Fruit fly (Drosophila melanogaster) whole organism, embryonic: ENCODE results near the gene CG31800.

ENCODE experiments used
- Ada2b ChIP-seq: fragments of 200-800 bp; sonication (Bioruptor generic); IDR thresholded peaks from 2 replicates; pipeline ENCODE4 v1.3.6; 2022; ENCODE audit warnings: missing biosample characterization, missing genetic modification characterization
- B-H1 ChIP-seq: fragments of 200-800 bp; sonication (Bioruptor generic); IDR thresholded peaks from 3 replicates; pipeline ENCODE4 v1.3.6; 2022; ENCODE audit warnings: missing biosample characterization, missing genetic modification characterization
- Bteb2 ChIP-seq: fragments of 200-800 bp; sonication (Bioruptor generic); optimal IDR thresholded peaks from 2 replicates; lab custom pipeline; 2016; ENCODE audit warnings: missing biosample characterization, missing genetic modification characterization
- C15 ChIP-seq: fragments of 200-800 bp; sonication (Bioruptor generic); IDR thresholded peaks from 3 replicates; pipeline ENCODE4 v1.3.6; 2022; ENCODE audit warnings: missing biosample characterization, missing genetic modification characterization
- CG12236 ChIP-seq: fragments of 200-800 bp; sonication (Bioruptor generic); optimal IDR thresholded peaks from 2 replicates; lab custom pipeline; 2016; ENCODE audit warnings: missing biosample characterization, missing genetic modification characterization
- CG12659 ChIP-seq: fragments of 200-800 bp; sonication (Bioruptor generic); optimal IDR thresholded peaks from 3 replicates; lab custom pipeline; 2017; ENCODE audit warnings: mild to moderate bottlenecking, missing biosample characterization, missing genetic modification reagents, missing genetic modification characterization
- CG13296 ChIP-seq: fragments of 200-800 bp; sonication (Bioruptor generic); optimal IDR thresholded peaks from 3 replicates; lab custom pipeline; 2018; ENCODE audit warnings: missing biosample characterization, mild to moderate bottlenecking, missing genetic modification characterization
- CG14710 ChIP-seq: fragments of 200-800 bp; sonication (Bioruptor generic); optimal IDR thresholded peaks from 3 replicates; lab custom pipeline; 2019; ENCODE audit warnings: missing biosample characterization, mild to moderate bottlenecking, missing genetic modification characterization, moderate library complexity
- CG1529 ChIP-seq: fragments of 200-800 bp; sonication (Bioruptor generic); optimal IDR thresholded peaks from 3 replicates; lab custom pipeline; 2018; ENCODE audit warnings: missing biosample characterization, missing genetic modification characterization
- CG17361 ChIP-seq: fragments of 200-800 bp; sonication (Bioruptor generic); IDR thresholded peaks from 3 replicates; pipeline ENCODE4 v1.3.6; 2022; ENCODE audit warnings: missing biosample characterization, missing genetic modification characterization
- CG31365 ChIP-seq: fragments of 200-800 bp; sonication (Bioruptor generic); optimal IDR thresholded peaks from 2 replicates; lab custom pipeline; 2018; ENCODE audit warnings: missing biosample characterization, mild to moderate bottlenecking, missing genetic modification characterization
- CG32772 ChIP-seq: fragments of 200-800 bp; sonication (Bioruptor generic); IDR thresholded peaks from 2 replicates; pipeline ENCODE4 v1.3.6; 2022; ENCODE audit warnings: missing biosample characterization, missing genetic modification characterization
- CG34376 ChIP-seq: fragments of 200-800 bp; sonication (Bioruptor generic); optimal IDR thresholded peaks from 2 replicates; lab custom pipeline; 2018; ENCODE audit warnings: missing biosample characterization, mild to moderate bottlenecking, missing genetic modification characterization
- CG4707 ChIP-seq: fragments of 200-800 bp; sonication (Bioruptor generic); optimal IDR thresholded peaks from 2 replicates; lab custom pipeline; 2018; ENCODE audit warnings: missing biosample characterization, mild to moderate bottlenecking, missing genetic modification characterization, moderate library complexity
- CG6272 ChIP-seq: fragments of 200-800 bp; sonication (Bioruptor generic); IDR thresholded peaks from 2 replicates; pipeline ENCODE4 v1.3.6; 2022; ENCODE audit warnings: missing biosample characterization, missing genetic modification characterization
- CG6654 ChIP-seq: fragments of 200-800 bp; sonication (Bioruptor generic); optimal IDR thresholded peaks from 2 replicates; lab custom pipeline; 2017; ENCODE audit warnings: missing biosample characterization, mild to moderate bottlenecking, missing genetic modification characterization
- CG7357 ChIP-seq: fragments of 200-800 bp; sonication (Bioruptor generic); IDR thresholded peaks from 3 replicates; pipeline ENCODE4 v1.3.6; 2022; ENCODE audit warnings: missing biosample characterization, missing genetic modification characterization
- CG7928 ChIP-seq: fragments of 200-800 bp; sonication (Bioruptor generic); optimal IDR thresholded peaks from 2 replicates; lab custom pipeline; 2017; ENCODE audit warnings: missing biosample characterization, mild to moderate bottlenecking, missing genetic modification characterization
- CG8281 ChIP-seq: fragments of 200-800 bp; sonication (Bioruptor generic); optimal IDR thresholded peaks from 2 replicates; lab custom pipeline; 2018; ENCODE audit warnings: missing biosample characterization, mild to moderate bottlenecking, missing genetic modification characterization, moderate library complexity
- CG8478 ChIP-seq: fragments of >200 bp; optimal IDR thresholded peaks from 2 replicates; lab custom pipeline; 2018
- CG9932 ChIP-seq: fragments of 200-800 bp; sonication (Bioruptor generic); IDR thresholded peaks from 2 replicates; pipeline ENCODE4 v1.3.6; 2022; ENCODE audit warnings: missing biosample characterization, missing genetic modification characterization
- Dad ChIP-seq: fragments of 200-800 bp; sonication (Bioruptor generic); optimal IDR thresholded peaks from 3 replicates; lab custom pipeline; 2016; ENCODE audit warnings: missing biosample characterization, missing genetic modification characterization
- Dfd ChIP-seq, 2 experiments: fragments of >200 bp; optimal IDR thresholded peaks; 2 replicates each; lab custom pipeline; 2017; ENCODE audit warnings: missing biosample characterization in 2 of 2, missing genetic modification characterization in 2 of 2
- Elba2 ChIP-seq: fragments of 200-800 bp; sonication (Bioruptor generic); optimal IDR thresholded peaks from 3 replicates; lab custom pipeline; 2016; ENCODE audit warnings: missing biosample characterization, missing genetic modification characterization
- Ets65A ChIP-seq: fragments of 200-800 bp; sonication (Bioruptor generic); peaks from one replicate; lab custom pipeline; 2016; ENCODE audit warnings: missing biosample characterization, missing genetic modification characterization
- H15 ChIP-seq: fragments of 200-800 bp; sonication (Bioruptor generic); IDR thresholded peaks from 3 replicates; pipeline ENCODE4 v1.3.6; 2022; ENCODE audit warnings: missing biosample characterization, missing genetic modification characterization
- Hr51 ChIP-seq, 2 experiments: fragments of 200-800 bp; sonication (Bioruptor generic); optimal IDR thresholded peaks; 2 replicates in 1 of 2; 3 replicates in 1 of 2; lab custom pipeline; 2016 to 2018; ENCODE audit warnings: missing biosample characterization in 2 of 2, missing genetic modification characterization in 2 of 2, mild to moderate bottlenecking in 1 of 2, moderate library complexity in 1 of 2
- Mad ChIP-seq: fragments of 200-800 bp; sonication (Bioruptor generic); optimal IDR thresholded peaks from 2 replicates; lab custom pipeline; 2016; ENCODE audit warnings: missing biosample characterization, missing genetic modification characterization
- Meics ChIP-seq: fragments of 200-800 bp; sonication (Bioruptor generic); optimal IDR thresholded peaks from 2 replicates; lab custom pipeline; 2017; ENCODE audit warnings: missing biosample characterization, mild to moderate bottlenecking, missing genetic modification characterization
- Nf-YC ChIP-seq: fragments of 200-800 bp; optimal IDR thresholded peaks from 3 replicates; lab custom pipeline; 2019; ENCODE audit warnings: missing biosample characterization, mild to moderate bottlenecking, missing genetic modification characterization, moderate library complexity
- Pdp1 ChIP-seq, 2 experiments: fragments of 200-800 bp; sonication (Bioruptor generic); optimal IDR thresholded peaks; 3 replicates each; lab custom pipeline; 2016; ENCODE audit warnings: missing biosample characterization in 2 of 2, missing genetic modification characterization in 2 of 2, mild to moderate bottlenecking in 1 of 2, moderate library complexity in 1 of 2
- Rfx ChIP-seq: fragments of 200-800 bp; sonication (Bioruptor generic); IDR thresholded peaks from 2 replicates; pipeline ENCODE4 v1.3.6; 2022; ENCODE audit warnings: missing biosample characterization, missing genetic modification characterization
- Vsx1 ChIP-seq: fragments of 200-800 bp; sonication (Bioruptor generic); optimal IDR thresholded peaks from 2 replicates; lab custom pipeline; 2017; ENCODE audit warnings: missing biosample characterization, mild to moderate bottlenecking, missing genetic modification characterization, missing genetic modification reagents
- YL-1 ChIP-seq: fragments of 200-800 bp; sonication (Bioruptor generic); optimal IDR thresholded peaks from 3 replicates; lab custom pipeline; 2017; ENCODE audit warnings: missing biosample characterization, mild to moderate bottlenecking, missing genetic modification characterization
- disco-r ChIP-seq: fragments of 200-800 bp; sonication (Bioruptor generic); optimal IDR thresholded peaks from 2 replicates; lab custom pipeline; 2016; ENCODE audit warnings: missing biosample characterization, missing genetic modification characterization
- dpn ChIP-seq, 2 experiments: fragments of 200-800 bp; sonication (Bioruptor generic); optimal IDR thresholded peaks; 3 replicates each; lab custom pipeline; 2016; ENCODE audit warnings: missing biosample characterization in 2 of 2, missing genetic modification characterization in 2 of 2
- emc ChIP-seq: fragments of 200-800 bp; sonication (Bioruptor generic); optimal IDR thresholded peaks from 2 replicates; lab custom pipeline; 2016; ENCODE audit warnings: missing biosample characterization, missing genetic modification characterization
- jumu ChIP-seq: fragments of 200-800 bp; sonication (Bioruptor generic); optimal IDR thresholded peaks from 3 replicates; lab custom pipeline; 2016; ENCODE audit warnings: missing biosample characterization, missing genetic modification characterization
- lola ChIP-seq, 3 experiments: fragments of >200 bp in 2 of 3; fragments of 200-800 bp in 1 of 3; sonication (Bioruptor generic) in 1 of 3; optimal IDR thresholded peaks; 2 replicates each; lab custom pipeline; 2017 to 2019; ENCODE audit warnings: missing biosample characterization in 3 of 3, missing genetic modification characterization in 3 of 3, mild to moderate bottlenecking in 1 of 3, moderate library complexity in 1 of 3
- nerfin-2 ChIP-seq: fragments of 200-800 bp; sonication (Bioruptor generic); IDR thresholded peaks from 2 replicates; pipeline ENCODE4 v1.3.6; 2022; ENCODE audit warnings: missing biosample characterization, missing genetic modification characterization; ENCODE audit not compliant: partially characterized antibody
- nom ChIP-seq: fragments of 200-800 bp; sonication (Bioruptor generic); optimal IDR thresholded peaks from 2 replicates; lab custom pipeline; 2017; ENCODE audit warnings: missing biosample characterization, missing genetic modification characterization, mild to moderate bottlenecking, moderate library complexity, missing genetic modification reagents
- otp ChIP-seq: fragments of 200-800 bp; sonication (Bioruptor generic); IDR thresholded peaks from 3 replicates; pipeline ENCODE4, ENCODE4 v1.3.6; 2022; ENCODE audit warnings: missing biosample characterization, missing genetic modification characterization
- prd ChIP-seq, 3 experiments: fragments of >200 bp in 2 of 3; fragments of 200-800 bp in 1 of 3; sonication (Bioruptor generic) in 1 of 3; optimal IDR thresholded peaks in 2 of 3; IDR thresholded peaks in 1 of 3; 2 replicates in 2 of 3; 3 replicates in 1 of 3; pipeline versions ENCODE4 v1.3.6 to Lab custom; 2017 to 2022; ENCODE audit warnings: missing biosample characterization in 1 of 3, missing genetic modification characterization in 1 of 3
- repo ChIP-seq: fragments of 200-800 bp; sonication (Bioruptor generic); optimal IDR thresholded peaks from 2 replicates; lab custom pipeline; 2016; ENCODE audit warnings: missing biosample characterization, missing genetic modification characterization
- row ChIP-seq: fragments of 200-800 bp; sonication (Bioruptor generic); IDR thresholded peaks from 3 replicates; pipeline ENCODE4 v1.3.6; 2022; ENCODE audit warnings: missing biosample characterization, missing genetic modification characterization
- sens ChIP-seq: fragments of 200-800 bp; sonication (Bioruptor generic); peaks from one replicate; lab custom pipeline; 2016; ENCODE audit warnings: missing biosample characterization, missing genetic modification characterization
- shn ChIP-seq: fragments of 200-800 bp; sonication (Bioruptor generic); optimal IDR thresholded peaks from 3 replicates; lab custom pipeline; 2016; ENCODE audit warnings: missing biosample characterization, missing genetic modification characterization
- sima ChIP-seq: fragments of 200-800 bp; sonication (Bioruptor generic); optimal IDR thresholded peaks from 2 replicates; lab custom pipeline; 2016; ENCODE audit warnings: missing biosample characterization, missing genetic modification characterization
- tgo ChIP-seq: fragments of 200-800 bp; sonication (Bioruptor generic); IDR thresholded peaks from 3 replicates; pipeline ENCODE4 v1.3.6; 2022; ENCODE audit warnings: missing biosample characterization, missing genetic modification characterization
- tll ChIP-seq, 2 experiments: fragments of 200-800 bp in 1 of 2; fragments of >200 bp in 1 of 2; sonication (Bioruptor generic) in 1 of 2; optimal IDR thresholded peaks; 2 replicates each; lab custom pipeline; 2017 to 2019; ENCODE audit warnings: missing biosample characterization in 2 of 2, missing genetic modification characterization in 2 of 2, mild to moderate bottlenecking in 1 of 2, moderate library complexity in 1 of 2
- z ChIP-seq: fragments of 200-800 bp; sonication (Bioruptor generic); IDR thresholded peaks from 3 replicates; pipeline ENCODE4 v1.3.6; 2022; ENCODE audit warnings: missing biosample characterization, missing genetic modification characterization

The CG31800 gene

dm6 chr2L:19002959-19003371 lies 31.4 kb downstream of the CG31800 start, which contains the start of gene CG31793 (continued):
- TF ChIP-seq C15 (GFP tag; lab: Robert Waterston, UW) (no peak), nom (GFP tag; lab: Kevin White, UChicago) (no peak), CG8478 (lab: Kevin White, UChicago) (no peak), CG32772 (GFP tag; lab: Robert Waterston, UW) (no peak), otp (GFP tag; lab: Robert Waterston, UW) (no peak), Pdp1 (GFP tag; optimal IDR thresholded peaks at IDR 0.05; lab: Kevin White, UChicago) (peak in 1 of 2 experiments; percentile 61), lola (GFP tag; optimal IDR thresholded peaks at IDR 0.05; lab: Kevin White, UChicago) (no peak), shn (GFP tag; lab: Kevin White, UChicago) (no peak), H15 (no peak), tll (GFP tag; optimal IDR thresholded peaks at IDR 0.05; lab: Kevin White, UChicago) (no peak), Ada2b (GFP tag; lab: Robert Waterston, UW) (peak; percentile 58; the same call in 1 of the 2 replicates), Rfx (GFP tag; lab: Robert Waterston, UW) (peak; percentile 46; the same call in 1 of the 2 replicates), Dad (GFP tag; lab: Kevin White, UChicago) (no peak), repo (GFP tag; lab: Kevin White, UChicago) (no peak), CG4707 (GFP tag; lab: Kevin White, UChicago) (no peak), CG31365 (tag; lab: Kevin White, UChicago) (no peak), jumu (no peak), Ets65A (no peak), CG17361 (peak; percentile 68; the same call in 2 of the 3 replicates), prd (optimal IDR thresholded peaks at IDR 0.05; lab: Kevin White, UChicago) (no peak), prd (GFP tag; IDR thresholded peaks at IDR 0.05; lab: Robert Waterston, UW) (0 out of 3 replicates have a peak, but pooled peaks have one; percentile 17), Hr51 (GFP tag; optimal IDR thresholded peaks at IDR 0.05; lab: Kevin White, UChicago) (peak in 1 of 2 experiments; percentile 79), sens (GFP tag; lab: Kevin White, UChicago) (peak; percentile 66), CG6654 (no peak), CG7357 (GFP tag; lab: Robert Waterston, UW) (no peak), CG7928 (GFP tag; lab: Kevin White, UChicago) (no peak), CG6272 (GFP tag; lab: Robert Waterston, UW) (no peak), Elba2 (no peak), CG9932 (GFP tag; lab: Robert Waterston, UW) (peak; percentile 56), CG34376 (GFP tag; lab: Kevin White, UChicago) (peak; percentile 66), Dfd (GFP tag; optimal IDR thresholded peaks at IDR 0.05; lab: Kevin White, UChicago) (no peak), Vsx1 (GFP tag; lab: Kevin White, UChicago) (peak; percentile 4), dpn (GFP tag; optimal IDR thresholded peaks at IDR 0.05; lab: Kevin White, UChicago) (peak in 1 of 2 experiments; percentile 32), CG12659 (GFP tag; lab: Kevin White, UChicago) (peak; percentile 65), z (GFP tag; lab: Robert Waterston, UW) (no peak), disco-r (no peak), CG8281 (no peak), Nf-YC (tag; lab: Kevin White, UChicago) (peak; percentile 53), Mad (GFP tag; lab: Kevin White, UChicago) (no peak), CG14710 (tag; lab: Kevin White, UChicago) (peak; percentile 2), sima (GFP tag; lab: Kevin White, UChicago) (no peak), Bteb2 (no peak), Meics (GFP tag; lab: Kevin White, UChicago) (peak; percentile 78), emc (GFP tag; lab: Kevin White, UChicago) (no peak), YL-1 (GFP tag; lab: Kevin White, UChicago) (no peak), row (peak; percentile 67), CG1529 (GFP tag; lab: Kevin White, UChicago) (no peak), CG13296 (GFP tag; lab: Kevin White, UChicago) (peak; percentile 76), tgo (peak; percentile 43; the same call in 1 of the 3 replicates), B-H1 (GFP tag; lab: Robert Waterston, UW) (no peak; the same call in 2 of the 3 replicates), nerfin-2 (GFP tag; lab: Robert Waterston, UW) (no peak), CG12236 (no peak)
